Fruit fly (Drosophila melanogaster): Measurements from ENCODE around the gene CG14132.

Gene CG14132

dm6 chr3L:11680298-11680697 lies 34.8 kb downstream of the CG14132 start, which contains the start of gene CG32085 (continued):
- TF ChIP-seq CG10366 (GFP tag; IDR thresholded peaks at IDR 0.05) (peak; percentile 32; the same call in 1 of the 2 replicates), bcd (GFP tag; optimal IDR thresholded peaks at IDR 0.05) (peak; percentile 61), dati (GFP tag; IDR thresholded peaks at IDR 0.05) (no peak), ro (GFP tag; IDR thresholded peaks at IDR 0.05) (no peak), CG6683 (GFP tag; optimal IDR thresholded peaks at IDR 0.05) (peak; percentile 44), CG15479 (GFP tag; optimal IDR thresholded peaks at IDR 0.05) (no peak), ken (GFP tag; IDR thresholded peaks at IDR 0.05) (peak; percentile 48; the same call in 1 of the 3 replicates), NFAT (GFP tag; IDR thresholded peaks at IDR 0.05) (peak; percentile 84), bab2 (GFP tag; optimal IDR thresholded peaks at IDR 0.05) (peak; percentile 33), hth (optimal IDR thresholded peaks at IDR 0.05) (no peak), CG32767 (GFP tag; IDR thresholded peaks at IDR 0.05) (0 out of 2 replicates have a peak, but pooled peaks have one; percentile 20), Sox100B (GFP tag; optimal IDR thresholded peaks at IDR 0.05) (no peak), CG9727 (GFP tag; optimal IDR thresholded peaks at IDR 0.05) (no peak), CG4404 (GFP tag; IDR thresholded peaks at IDR 0.05) (peak; percentile 42; the same call in 1 of the 2 replicates), wdn (GFP tag; IDR thresholded peaks at IDR 0.05) (peak; percentile 54; the same call in 1 of the 2 replicates), tna (GFP tag; IDR thresholded peaks at IDR 0.05; ENCODE audit: partially characterized antibody) (no peak), lmd (GFP tag; IDR thresholded peaks at IDR 0.05) (peak; percentile 72; the same call in 1 of the 2 replicates), p53 (GFP tag; optimal IDR thresholded peaks at IDR 0.05) (peak; percentile 6), Stat92E (GFP tag; optimal IDR thresholded peaks at IDR 0.05) (no peak), Myb (GFP tag; optimal IDR thresholded peaks at IDR 0.05) (peak; percentile 53), Gug (GFP tag; IDR thresholded peaks at IDR 0.05) (peak; percentile 90), BtbVII (GFP tag; optimal IDR thresholded peaks at IDR 0.05) (peak; percentile 36), pho (GFP tag; optimal IDR thresholded peaks at IDR 0.05) (peak; percentile 62), CG7786 (GFP tag; optimal IDR thresholded peaks at IDR 0.05) (peak; percentile 62), onecut (GFP tag; IDR thresholded peaks at IDR 0.05) (peak; percentile 69), Hmr (GFP tag; optimal IDR thresholded peaks at IDR 0.05) (peak; percentile 80), Oaz (GFP tag; IDR thresholded peaks at IDR 0.05) (0 out of 2 replicates have a peak, but pooled peaks have one; percentile 16), CG12071 (GFP tag; optimal IDR thresholded peaks at IDR 0.05) (peak; percentile 69), cas (GFP tag; IDR thresholded peaks at IDR 0.05) (peak; percentile 70; the same call in 1 of the 2 replicates), stc (GFP tag; IDR thresholded peaks at IDR 0.05) (peak; percentile 53; the same call in 1 of the 2 replicates), toy (GFP tag; IDR thresholded peaks at IDR 0.05) (peak; percentile 55; the same call in 1 of the 2 replicates), CG11695 (GFP tag; IDR thresholded peaks at IDR 0.05) (peak; percentile 48; the same call in 1 of the 3 replicates), HHEX (GFP tag; optimal IDR thresholded peaks at IDR 0.05) (peak; percentile 53), CG31365 (tag; optimal IDR thresholded peaks at IDR 0.05) (peak; percentile 63), E2f1 (GFP tag; IDR thresholded peaks at IDR 0.05) (peak; percentile 68), CG17912 (GFP tag; optimal IDR thresholded peaks at IDR 0.05) (no peak), disco-r (GFP tag; optimal IDR thresholded peaks at IDR 0.05) (no peak), croc (GFP tag; conservative IDR thresholded peaks at IDR 0.05) (peak; percentile 22; the same call in 1 of the 3 replicates), luna (GFP tag; optimal IDR thresholded peaks at IDR 0.05) (no peak), CG13123 (GFP tag; optimal IDR thresholded peaks at IDR 0.05) (no peak), Abd-B (GFP tag; optimal IDR thresholded peaks at IDR 0.05) (no peak), CG14014 (GFP tag; IDR thresholded peaks at IDR 0.05) (peak; percentile 70), CG14050 (GFP tag; IDR thresholded peaks at IDR 0.05) (no peak), sna (GFP tag; IDR thresholded peaks at IDR 0.05; ENCODE audit: partially characterized antibody) (no peak), ase (GFP tag; IDR thresholded peaks at IDR 0.05) (peak; percentile 38; the same call in 1 of the 3 replicates), zfh2 (GFP tag; optimal IDR thresholded peaks at IDR 0.05) (peak; percentile 71), oc (tag; optimal IDR thresholded peaks at IDR 0.05) (no peak), CG33557 (GFP tag; optimal IDR thresholded peaks at IDR 0.05) (no peak), CrebB (tag; optimal IDR thresholded peaks at IDR 0.05) (no peak), tup (GFP tag; optimal IDR thresholded peaks at IDR 0.05) (peak; percentile 27), NfI (GFP tag; optimal IDR thresholded peaks at IDR 0.05) (peak; percentile 45)

All from whole organism, embryonic.